Fruit fly (Drosophila melanogaster): ENCODE data around the gene bsh.

dm6 chr2L:19810642-19811041 is 41.8 kb upstream of the bsh start:
- TF ChIP-seq insv (optimal IDR thresholded peaks at IDR 0.05), result no peak
- TF ChIP-seq Myc (optimal IDR thresholded peaks at IDR 0.05), result no peak
- TF ChIP-seq Sin3A (optimal IDR thresholded peaks at IDR 0.05), result no peak
